Fruit fly (Drosophila melanogaster): ENCODE data around the gene CG42654.

CG42654 gene

DNA sequence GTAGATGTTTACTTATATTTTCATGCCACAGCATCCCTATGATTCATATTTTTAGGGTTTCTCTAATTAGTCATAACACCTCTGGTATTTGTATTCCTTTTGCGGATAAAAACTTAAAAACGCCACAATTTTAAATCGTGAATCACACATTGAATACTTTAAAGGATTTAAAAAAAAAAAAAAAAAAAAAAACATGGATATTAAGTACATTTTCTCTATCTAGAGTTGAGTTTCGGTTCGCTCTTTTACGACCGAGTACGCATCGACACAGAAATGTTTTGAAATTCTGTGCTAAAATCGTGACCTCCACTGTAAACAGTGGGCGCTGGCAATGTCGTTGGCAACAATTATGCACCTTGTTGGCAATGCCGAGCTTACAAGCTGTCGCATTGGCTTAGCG lies 48.9 kb downstream of the CG42654 start (continued):
- TF ChIP-seq CG14014 (GFP tag; IDR thresholded peaks at IDR 0.05) (peak; percentile 23; the same call in 1 of the 2 replicates), gt (GFP tag; IDR thresholded peaks at IDR 0.05) (no peak), CG18764 (GFP tag; optimal IDR thresholded peaks at IDR 0.05) (no peak), CG31388 (GFP tag; optimal IDR thresholded peaks at IDR 0.05) (no peak), gro (GFP tag; optimal IDR thresholded peaks at IDR 0.05) (no peak), Atf3 (GFP tag; optimal IDR thresholded peaks at IDR 0.05) (no peak), Nf-YC (tag; optimal IDR thresholded peaks at IDR 0.05) (no peak), CG34376 (GFP tag; optimal IDR thresholded peaks at IDR 0.05) (no peak), CG9215 (GFP tag; IDR thresholded peaks at IDR 0.05) (peak; percentile 58), CG10431 (GFP tag; optimal IDR thresholded peaks at IDR 0.05) (no peak), CG4328 (GFP tag; optimal IDR thresholded peaks at IDR 0.05) (no peak), CG12236 (GFP tag; optimal IDR thresholded peaks at IDR 0.05) (no peak), Rfx (GFP tag; IDR thresholded peaks at IDR 0.05) (no peak), cwo (GFP tag; optimal IDR thresholded peaks at IDR 0.05) (no peak), Dek (tag; optimal IDR thresholded peaks at IDR 0.05) (no peak), dmrt99B (tag; optimal IDR thresholded peaks at IDR 0.05) (peak; percentile 16), lab (GFP tag; optimal IDR thresholded peaks at IDR 0.05) (peak; percentile 11), CG12155 (GFP tag; optimal IDR thresholded peaks at IDR 0.05) (no peak), Abd-B (GFP tag; optimal IDR thresholded peaks at IDR 0.05) (no peak), Chrac-16 (GFP tag; optimal IDR thresholded peaks at IDR 0.05) (no peak), Antp (GFP tag; optimal IDR thresholded peaks at IDR 0.05) (no peak), esg (GFP tag; conservative IDR thresholded peaks at IDR 0.05) (no peak), inv (GFP tag; IDR thresholded peaks at IDR 0.05; ENCODE audit: partially characterized antibody) (no peak), CG4424 (GFP tag; optimal IDR thresholded peaks at IDR 0.05) (no peak), pros (GFP tag; optimal IDR thresholded peaks at IDR 0.05) (no peak), hbn (GFP tag; IDR thresholded peaks at IDR 0.05; ENCODE audit: partially characterized antibody) (no peak), CG4730 (GFP tag; IDR thresholded peaks at IDR 0.05) (no peak), da (GFP tag; optimal IDR thresholded peaks at IDR 0.05) (no peak), CG9797 (GFP tag; optimal IDR thresholded peaks at IDR 0.05) (no peak), CG11398 (GFP tag; optimal IDR thresholded peaks at IDR 0.05) (no peak), ranshi (GFP tag; IDR thresholded peaks at IDR 0.05) (0 out of 2 replicates have a peak, but pooled peaks have one; percentile 20), CG5953 (GFP tag; IDR thresholded peaks at IDR 0.05) (no peak), CG17912 (GFP tag; optimal IDR thresholded peaks at IDR 0.05) (no peak), CG18011 (GFP tag; optimal IDR thresholded peaks at IDR 0.05) (no peak), CG1602 (GFP tag; optimal IDR thresholded peaks at IDR 0.05) (no peak), run (tag; optimal IDR thresholded peaks at IDR 0.05) (no peak), D19A (tag; optimal IDR thresholded peaks at IDR 0.05) (no peak), sima (GFP tag; optimal IDR thresholded peaks at IDR 0.05) (no peak), CG10959 (GFP tag; IDR thresholded peaks at IDR 0.05) (no peak), CG7745 (tag; optimal IDR thresholded peaks at IDR 0.05) (no peak), ase (GFP tag; IDR thresholded peaks at IDR 0.05) (no peak), seq (GFP tag; IDR thresholded peaks at IDR 0.05) (no peak), dan (GFP tag; IDR thresholded peaks at IDR 0.05) (no peak), CG18262 (tag; optimal IDR thresholded peaks at IDR 0.05) (peak; percentile 5), ci (GFP tag; IDR thresholded peaks at IDR 0.05) (peak; percentile 46; the same call in 1 of the 3 replicates), lmd (GFP tag; IDR thresholded peaks at IDR 0.05) (no peak), CG4820 (GFP tag; optimal IDR thresholded peaks at IDR 0.05) (no peak), kay (GFP tag; optimal IDR thresholded peaks at IDR 0.05) (no peak), Tbp (GFP tag; optimal IDR thresholded peaks at IDR 0.05) (no peak), CG6765 (GFP tag; optimal IDR thresholded peaks at IDR 0.05) (no peak), CG10654 (GFP tag; optimal IDR thresholded peaks at IDR 0.05) (no peak), CG8944 (GFP tag; optimal IDR thresholded peaks at IDR 0.05) (no peak), zfh1 (GFP tag; IDR thresholded peaks at IDR 0.05) (no peak)

Measured in whole organism, embryonic.